Worm (Caenorhabditis elegans) whole organism, late embryonic: ENCODE data around the gene ZK470.1.

Experiments
- ama-1 ChIP-seq: fragments of 150-350 bp; optimal IDR thresholded peaks from 2 replicates; lab custom pipeline; 2014
- ceh-48 ChIP-seq: sonication (generic microtip); optimal IDR thresholded peaks from 2 replicates; lab custom pipeline; 2016; ENCODE audit warnings: missing genetic modification characterization, inconsistent platforms, missing compliant biosample characterization
- dve-1 ChIP-seq: sonication (generic microtip); optimal IDR thresholded peaks from 2 replicates; lab custom pipeline; 2017; ENCODE audit warnings: antibody characterized with exemption, mild to moderate bottlenecking, missing genetic modification characterization, missing compliant biosample characterization
- elt-2 ChIP-seq: sonication (generic microtip); optimal IDR thresholded peaks from 2 replicates; lab custom pipeline; 2016; ENCODE audit warnings: missing genetic modification reagents, missing genetic modification characterization, missing compliant biosample characterization
- ets-4 ChIP-seq: sonication (generic microtip); optimal IDR thresholded peaks from 2 replicates; lab custom pipeline; 2016; ENCODE audit warnings: missing genetic modification characterization, missing compliant biosample characterization
- fax-1 ChIP-seq: sonication (generic microtip); optimal IDR thresholded peaks from 2 replicates; lab custom pipeline; 2016; ENCODE audit warnings: missing genotype, missing genetic modification characterization, missing compliant biosample characterization
- fkh-10 ChIP-seq: fragments of 150-350 bp; optimal IDR thresholded peaks from 2 replicates; lab custom pipeline; 2014; ENCODE audit warnings: missing biosample characterization, missing genetic modification reagents, missing genetic modification characterization
- pha-2 ChIP-seq: sonication (generic microtip); optimal IDR thresholded peaks from 2 replicates; lab custom pipeline; 2017; ENCODE audit warnings: mild to moderate bottlenecking, missing genetic modification characterization, missing compliant biosample characterization
- ref-2 ChIP-seq: sonication (generic microtip); optimal IDR thresholded peaks from 2 replicates; lab custom pipeline; 2016; ENCODE audit warnings: missing genetic modification characterization, missing compliant biosample characterization
- sox-4 ChIP-seq: sonication (generic microtip); optimal IDR thresholded peaks from 2 replicates; lab custom pipeline; 2017; ENCODE audit warnings: mild to moderate bottlenecking, missing genetic modification characterization, inconsistent platforms, missing compliant biosample characterization
- tbx-2 ChIP-seq: sonication (generic microtip); optimal IDR thresholded peaks from 2 replicates; lab custom pipeline; 2016; ENCODE audit warnings: missing genetic modification characterization, missing compliant biosample characterization
- ttx-3 ChIP-seq: sonication (generic microtip); optimal IDR thresholded peaks from 2 replicates; lab custom pipeline; 2016; ENCODE audit warnings: missing genetic modification reagents, missing genetic modification characterization, missing compliant biosample characterization
- unc-42 ChIP-seq: sonication (generic microtip); optimal IDR thresholded peaks from 2 replicates; lab custom pipeline; 2016; ENCODE audit warnings: missing genotype, missing genetic modification characterization, missing compliant biosample characterization
- unc-86 ChIP-seq: sonication (generic microtip); optimal IDR thresholded peaks from 2 replicates; lab custom pipeline; 2016; ENCODE audit warnings: missing genetic modification characterization, missing compliant biosample characterization

DNA sequence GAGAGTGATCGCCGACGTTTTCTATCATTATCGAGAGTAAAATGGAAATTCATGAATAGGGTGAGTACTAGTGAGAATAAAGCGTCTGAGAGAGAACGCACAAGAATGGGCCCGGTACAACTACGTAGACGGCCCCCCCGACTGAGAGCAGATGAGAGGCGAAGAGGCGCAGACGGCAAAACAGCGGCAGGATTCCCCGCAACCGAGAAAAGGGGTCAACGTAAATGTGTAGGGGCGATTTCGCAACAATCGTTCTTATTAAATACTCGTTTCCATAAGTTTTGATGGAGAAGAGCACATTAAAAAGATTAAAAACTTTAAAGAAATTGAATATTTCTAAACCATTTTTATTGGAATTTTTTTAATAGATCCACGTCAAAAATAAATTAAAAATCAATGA lies 51.2 kb downstream of the ZK470.1 start:
- no peak for TF ChIP-seq ttx-3 (tag; lab: Kevin White, UChicago)
- TF ChIP-seq ama-1 (lab: Kevin White, UChicago), result no peak
- no peak for TF ChIP-seq unc-86 (tag; lab: Kevin White, UChicago)
- no peak for TF ChIP-seq elt-2 (tag; lab: Kevin White, UChicago)
- TF ChIP-seq dve-1 (tag; lab: Kevin White, UChicago), result no peak
- no peak for TF ChIP-seq ceh-48 (tag; lab: Kevin White, UChicago)
- TF ChIP-seq sox-4 (tag; lab: Kevin White, UChicago), result no peak
- no peak for TF ChIP-seq fax-1 (tag; lab: Kevin White, UChicago)
- TF ChIP-seq tbx-2 (tag; lab: Kevin White, UChicago), result peak; percentile 29
- no peak for TF ChIP-seq ets-4 (tag; lab: Kevin White, UChicago)
- no peak for TF ChIP-seq unc-42
- no peak for TF ChIP-seq pha-2 (tag; lab: Kevin White, UChicago)
- TF ChIP-seq ref-2 (tag; lab: Kevin White, UChicago), result no peak
- no peak for TF ChIP-seq fkh-10
